Worm (Caenorhabditis elegans) whole organism, L1 larva: Measurements from ENCODE around the gene nhx-9.

ENCODE experiments used
- C04F5.9 ChIP-seq: sonication (generic microtip); optimal IDR thresholded peaks from 2 replicates; lab custom pipeline; 2016; ENCODE audit warnings: missing genetic modification characterization, missing compliant biosample characterization
- C16A3.4 ChIP-seq: fragments of 150-350 bp; optimal IDR thresholded peaks from 2 replicates; lab custom pipeline; 2014; ENCODE audit warnings: missing biosample characterization, missing genetic modification characterization
- F16B12.6 ChIP-seq: fragments of 150-350 bp; optimal IDR thresholded peaks from 2 replicates; lab custom pipeline; 2014; ENCODE audit warnings: missing biosample characterization, missing genetic modification characterization
- ama-1 ChIP-seq: fragments of 150-350 bp; optimal IDR thresholded peaks from 2 replicates; lab custom pipeline; 2014
- ceh-63 ChIP-seq: fragments of 200-800 bp; sonication (Bioruptor generic); optimal IDR thresholded peaks from 2 replicates; lab custom pipeline; 2018; ENCODE audit warnings: mild to moderate bottlenecking, missing genetic modification characterization, missing compliant biosample characterization
- ceh-8 ChIP-seq: fragments of 200-800 bp; sonication (Bioruptor generic); optimal IDR thresholded peaks from 2 replicates; lab custom pipeline; 2018; ENCODE audit warnings: mild to moderate bottlenecking, missing genetic modification characterization, moderate library complexity, missing compliant biosample characterization
- ceh-82 ChIP-seq, 3 experiments: fragments of 150-350 bp in 1 of 3; sonication (generic microtip) in 2 of 3; optimal IDR thresholded peaks; 2 replicates each; lab custom pipeline; 2014 to 2017; ENCODE audit warnings: missing biosample characterization in 3 of 3, missing genetic modification characterization in 3 of 3
- ces-1 ChIP-seq: fragments of 150-350 bp; optimal IDR thresholded peaks from 2 replicates; lab custom pipeline; 2014; ENCODE audit warnings: missing biosample characterization, missing genetic modification reagents, missing genetic modification characterization
- efl-1 ChIP-seq, 4 experiments: fragments of 150-350 bp; optimal IDR thresholded peaks in 3 of 4; peaks in 1 of 4; 1 replicate in 1 of 4; 2 replicates in 3 of 4; lab custom pipeline; 2014; ENCODE audit warnings: missing biosample characterization in 2 of 4, missing genetic modification characterization in 2 of 4, missing genetic modification reagents in 2 of 4
- elt-2 ChIP-seq: sonication (generic microtip); optimal IDR thresholded peaks from 2 replicates; lab custom pipeline; 2016; ENCODE audit warnings: missing genetic modification characterization, mild to moderate bottlenecking, inconsistent platforms, missing compliant biosample characterization, missing genetic modification reagents
- elt-3 ChIP-seq, 6 experiments: fragments of 150-350 bp in 1 of 6; sonication (generic microtip); optimal IDR thresholded peaks; 2 replicates each; lab custom pipeline; 2017 to 2018; ENCODE audit warnings: missing biosample characterization in 6 of 6, missing genetic modification characterization in 6 of 6, inconsistent platforms in 1 of 6
- ets-5 ChIP-seq: fragments of 200-800 bp; sonication (Bioruptor generic); IDR thresholded peaks from 2 replicates; pipeline ENCODE4 v1.3.6; 2022; ENCODE audit warnings: missing genetic modification characterization, missing compliant biosample characterization
- fkh-10 ChIP-seq: sonication (generic microtip); optimal IDR thresholded peaks from 2 replicates; lab custom pipeline; 2017; ENCODE audit warnings: missing biosample characterization, missing genetic modification reagents, missing genetic modification characterization
- fkh-4 ChIP-seq: sonication (generic microtip); optimal IDR thresholded peaks from 2 replicates; lab custom pipeline; 2016; ENCODE audit warnings: missing compliant biosample characterization, missing genetic modification characterization, borderline replicate concordance
- hlh-4 ChIP-seq: sonication (generic microtip); optimal IDR thresholded peaks from 2 replicates; lab custom pipeline; 2016; ENCODE audit warnings: mild to moderate bottlenecking, missing genetic modification characterization, missing compliant biosample characterization
- hpl-2 ChIP-seq: fragments of 150-350 bp; optimal IDR thresholded peaks from 2 replicates; lab custom pipeline; 2014; ENCODE audit warnings: missing biosample characterization, missing genetic modification reagents, missing genetic modification characterization
- irx-1 ChIP-seq: sonication (generic microtip); optimal IDR thresholded peaks from 2 replicates; lab custom pipeline; 2016; ENCODE audit warnings: missing genetic modification characterization, missing compliant biosample characterization
- lin-14 ChIP-seq: fragments of 200-800 bp; sonication (Bioruptor generic); optimal IDR thresholded peaks from 2 replicates; lab custom pipeline; 2018; ENCODE audit warnings: mild to moderate bottlenecking, missing genetic modification characterization, moderate library complexity, missing compliant biosample characterization
- lin-39 ChIP-seq: fragments of 150-350 bp; optimal IDR thresholded peaks from 2 replicates; lab custom pipeline; 2014; ENCODE audit warnings: missing biosample characterization, missing genetic modification reagents, missing genetic modification characterization
- lir-3 ChIP-seq: sonication (generic microtip); optimal IDR thresholded peaks from 2 replicates; lab custom pipeline; 2016; ENCODE audit warnings: mild to moderate bottlenecking, missing genetic modification characterization, moderate library complexity, missing compliant biosample characterization; ENCODE audit not compliant: poor library complexity
- mep-1 ChIP-seq: fragments of 150-350 bp; optimal IDR thresholded peaks from 2 replicates; lab custom pipeline; 2014; ENCODE audit warnings: missing biosample characterization, missing genetic modification characterization
- nhr-11 ChIP-seq: fragments of 150-350 bp; optimal IDR thresholded peaks from 2 replicates; lab custom pipeline; 2014; ENCODE audit warnings: missing biosample characterization, missing genetic modification characterization
- nhr-12 ChIP-seq: sonication (generic microtip); optimal IDR thresholded peaks from 2 replicates; lab custom pipeline; 2017; ENCODE audit warnings: missing biosample characterization, missing genetic modification characterization
- nhr-19 ChIP-seq: fragments of 200-800 bp; sonication (Bioruptor generic); conservative IDR thresholded peaks from 2 replicates; pipeline ENCODE4 v1.3.6; 2022; ENCODE audit warnings: missing genetic modification characterization, missing compliant biosample characterization
- nhr-20 ChIP-seq: sonication (generic microtip); optimal IDR thresholded peaks from 2 replicates; lab custom pipeline; 2016; ENCODE audit warnings: mild to moderate bottlenecking, missing genetic modification characterization, missing compliant biosample characterization
- nhr-237 ChIP-seq: fragments of 150-350 bp; optimal IDR thresholded peaks from 2 replicates; lab custom pipeline; 2014; ENCODE audit warnings: missing biosample characterization, missing genetic modification characterization
- nhr-71 ChIP-seq: sonication (generic microtip); optimal IDR thresholded peaks from 2 replicates; lab custom pipeline; 2016; ENCODE audit warnings: mild to moderate bottlenecking, missing genetic modification characterization, moderate library complexity, missing compliant biosample characterization
- nhr-76 ChIP-seq: sonication (generic microtip); optimal IDR thresholded peaks from 2 replicates; lab custom pipeline; 2017; ENCODE audit warnings: missing biosample characterization, missing genetic modification characterization
- nhr-77 ChIP-seq: fragments of 150-350 bp; optimal IDR thresholded peaks from 2 replicates; lab custom pipeline; 2014; ENCODE audit warnings: missing biosample characterization, missing genetic modification characterization
- nhr-85 ChIP-seq: sonication (generic microtip); peaks from one replicate; lab custom pipeline; 2016; ENCODE audit warnings: missing genetic modification characterization, inconsistent platforms, missing compliant biosample characterization
- nhr-90 ChIP-seq: sonication (generic microtip); optimal IDR thresholded peaks from 2 replicates; lab custom pipeline; 2016; ENCODE audit warnings: mild to moderate bottlenecking, missing genetic modification characterization, missing compliant biosample characterization; ENCODE audit not compliant: poor library complexity
- pag-3 ChIP-seq: sonication (generic microtip); optimal IDR thresholded peaks from 2 replicates; lab custom pipeline; 2017; ENCODE audit warnings: missing genetic modification characterization, mild to moderate bottlenecking, missing compliant biosample characterization, antibody characterized with exemption, borderline replicate concordance; ENCODE audit not compliant: insufficient read depth
- snpc-4 ChIP-seq: fragments of 150-350 bp; optimal IDR thresholded peaks from 2 replicates; lab custom pipeline; 2014; ENCODE audit warnings: missing biosample characterization, missing genetic modification characterization
- snu-23 ChIP-seq: sonication (generic microtip); optimal IDR thresholded peaks from 2 replicates; lab custom pipeline; 2016; ENCODE audit warnings: missing genetic modification characterization, missing compliant biosample characterization
- tbx-2 ChIP-seq: sonication (generic microtip); optimal IDR thresholded peaks from 2 replicates; lab custom pipeline; 2016; ENCODE audit warnings: missing genetic modification characterization, missing compliant biosample characterization
- unc-130 ChIP-seq: fragments of 150-350 bp; optimal IDR thresholded peaks from 2 replicates; lab custom pipeline; 2017; ENCODE audit warnings: missing biosample characterization, missing genetic modification characterization, inconsistent platforms
- unc-30 ChIP-seq: sonication (generic microtip); optimal IDR thresholded peaks from 2 replicates; lab custom pipeline; 2017; ENCODE audit warnings: missing biosample characterization, missing genetic modification characterization
- unc-62 ChIP-seq: fragments of 150-350 bp; optimal IDR thresholded peaks from 2 replicates; lab custom pipeline; 2014; ENCODE audit warnings: missing biosample characterization, missing genetic modification reagents, missing genetic modification characterization
- unc-98 ChIP-seq: fragments of 200-800 bp; sonication (Bioruptor generic); IDR thresholded peaks from 2 replicates; pipeline ENCODE4 v1.3.6; 2022; ENCODE audit warnings: missing genetic modification characterization, missing compliant biosample characterization
- xbp-1 ChIP-seq: sonication (generic microtip); optimal IDR thresholded peaks from 2 replicates; lab custom pipeline; 2016; ENCODE audit warnings: missing genetic modification characterization, missing compliant biosample characterization
- zag-1 ChIP-seq: fragments of 150-350 bp; optimal IDR thresholded peaks from 2 replicates; lab custom pipeline; 2014; ENCODE audit warnings: missing biosample characterization, missing genetic modification characterization
- ztf-11 ChIP-seq, 2 experiments: sonication (generic microtip); optimal IDR thresholded peaks; 2 replicates each; lab custom pipeline; 2016 to 2017; ENCODE audit warnings: missing genetic modification characterization in 2 of 2, missing biosample characterization in 1 of 2, missing compliant biosample characterization in 1 of 2
- ztf-4 ChIP-seq: fragments of 150-350 bp; optimal IDR thresholded peaks from 2 replicates; lab custom pipeline; 2014; ENCODE audit warnings: missing biosample characterization, missing genetic modification characterization

The nhx-9 gene

ce11 chrIV:11915768-11916453 lies 14.8 kb upstream of the nhx-9 start, which contains the start of gene ZK822.9 (continued):
- TF ChIP-seq nhr-71 (tag; lab: Kevin White, UChicago) = peak; percentile 32
- no peak for TF ChIP-seq pag-3 (tag; lab: Kevin White, UChicago)
- peak in 2 of 6 experiments; percentile 9 to 25 for TF ChIP-seq elt-3 (tag; optimal IDR thresholded peaks at IDR 0.05; lab: Kevin White, UChicago)
- TF ChIP-seq snu-23 (GFP tag; lab: Kevin White, UChicago) = peak; percentile 38
- no peak for TF ChIP-seq ces-1
- no peak for TF ChIP-seq hlh-4 (tag; lab: Kevin White, UChicago)
- TF ChIP-seq lin-14 (GFP tag; lab: Kevin White, UChicago) = peak; percentile 6
- no peak for TF ChIP-seq nhr-237
- TF ChIP-seq lir-3 = no peak

ce11 chrIV:11916907-11917306 lies 13.8 kb upstream of the nhx-9 start, which contains the start of gene ZK822.10:
Gene ZK822.10, plus strand, starts transcription at chrIV:11917137.
- TF ChIP-seq elt-2 (peak; percentile 61), nhr-71 (tag; lab: Kevin White, UChicago) (peak; percentile 28), snpc-4 (no peak), efl-1 (optimal IDR thresholded peaks at IDR 0.05; lab: Kevin White, UChicago) (no peak), efl-1 (GFP tag; optimal IDR thresholded peaks at IDR 0.05 in 1 of 2; lab: Kevin White, UChicago) (no peak), ama-1 (lab: Kevin White, UChicago) (no peak), nhr-85 (tag; lab: Kevin White, UChicago) (peak; percentile 55), C16A3.4 (tag; lab: Kevin White, UChicago) (peak; percentile 9), zag-1 (tag; lab: Kevin White, UChicago) (no peak), nhr-20 (tag; lab: Kevin White, UChicago) (peak; percentile 35)

- no peak for TF ChIP-seq tbx-2
- peak; percentile 51 for TF ChIP-seq elt-2
Observed at ce11 chrIV:11917886-11918285, 12.8 kb upstream of the nhx-9 start.

- TF ChIP-seq ztf-11 (tag; optimal IDR thresholded peaks at IDR 0.05; lab: Kevin White, UChicago) = no peak
- TF ChIP-seq ceh-82 (tag; optimal IDR thresholded peaks at IDR 0.05; lab: Kevin White, UChicago) = no peak
- TF ChIP-seq ceh-8 (GFP tag; lab: Kevin White, UChicago) = no peak
- no peak for TF ChIP-seq snpc-4
- no peak for TF ChIP-seq xbp-1 (tag; lab: Kevin White, UChicago)
- TF ChIP-seq nhr-12 (tag; lab: Kevin White, UChicago) = no peak
- no peak for TF ChIP-seq nhr-237
- TF ChIP-seq fkh-10 (GFP tag; lab: Kevin White, UChicago) = no peak
- no peak for TF ChIP-seq irx-1 (tag; lab: Kevin White, UChicago)
- TF ChIP-seq nhr-19 (GFP tag; lab: Robert Waterston, UW) = no peak
- no peak for TF ChIP-seq unc-62
- TF ChIP-seq unc-98 = no peak
Observed at ce11 chrIV:11919067-11919466, 11.6 kb upstream of the nhx-9 start.

- TF ChIP-seq lin-39 (no peak), nhr-76 (tag; lab: Kevin White, UChicago) (no peak), ztf-4 (no peak), snpc-4 (no peak), unc-30 (tag; lab: Kevin White, UChicago) (no peak), nhr-11 (no peak), nhr-85 (tag; lab: Kevin White, UChicago) (no peak), ztf-11 (tag; optimal IDR thresholded peaks at IDR 0.05; lab: Kevin White, UChicago) (no peak), nhr-77 (tag; lab: Kevin White, UChicago) (no peak), F16B12.6 (tag; lab: Kevin White, UChicago) (no peak), ets-5 (GFP tag; lab: Robert Waterston, UW) (no peak), hpl-2 (GFP tag; lab: Kevin White, UChicago) (no peak), mep-1 (tag; lab: Kevin White, UChicago) (no peak), hlh-4 (tag; lab: Kevin White, UChicago) (no peak), C04F5.9 (tag; lab: Kevin White, UChicago) (no peak), unc-130 (tag; lab: Kevin White, UChicago) (no peak), snu-23 (GFP tag; lab: Kevin White, UChicago) (no peak), ceh-63 (GFP tag; lab: Kevin White, UChicago) (no peak), fkh-4 (tag; lab: Kevin White, UChicago) (no peak), nhr-90 (tag; lab: Kevin White, UChicago) (no peak)
Observed at ce11 chrIV:11922011-11922410, 8.7 kb upstream of the nhx-9 start, which contains the start of gene ZK822.1. Gene ZK822.1, minus strand, starts transcription at chrIV:11922131.
